Worm (Caenorhabditis elegans) whole organism, early embryonic: Measurements from ENCODE around the gene C03C10.5.
A peak's percentile ranks its signal among the peaks of the same experiment; 100 is the strongest.

Experiments used
- B0310.2 ChIP-seq: sonication (generic microtip); optimal IDR thresholded peaks from 2 replicates; lab custom pipeline; 2016; ENCODE audit warnings: mild to moderate bottlenecking, missing genetic modification characterization, missing compliant biosample characterization
- F13C5.2 ChIP-seq: sonication (generic microtip); optimal IDR thresholded peaks from 2 replicates; lab custom pipeline; 2017; ENCODE audit warnings: mild to moderate bottlenecking, missing genetic modification characterization, inconsistent platforms, missing compliant biosample characterization
- aly-1 ChIP-seq: sonication (generic microtip); optimal IDR thresholded peaks from 2 replicates; lab custom pipeline; 2016; ENCODE audit warnings: missing genetic modification characterization, missing compliant biosample characterization
- ama-1 ChIP-seq: fragments of 150-350 bp; optimal IDR thresholded peaks from 2 replicates; lab custom pipeline; 2014
- ceh-13 ChIP-seq: fragments of 200-800 bp; sonication (Bioruptor generic); optimal IDR thresholded peaks from 2 replicates; lab custom pipeline; 2018; ENCODE audit warnings: mild to moderate bottlenecking, missing genetic modification characterization, missing compliant biosample characterization
- ceh-36 ChIP-seq: sonication (generic microtip); optimal IDR thresholded peaks from 2 replicates; lab custom pipeline; 2016; ENCODE audit warnings: missing genetic modification characterization, inconsistent platforms, missing compliant biosample characterization
- ets-7 ChIP-seq: sonication (generic microtip); optimal IDR thresholded peaks from 2 replicates; lab custom pipeline; 2016; ENCODE audit warnings: missing genotype, missing genetic modification characterization, missing compliant biosample characterization
- flt-1 ChIP-seq: fragments of 200-800 bp; sonication (Bioruptor generic); IDR thresholded peaks from 2 replicates; pipeline ENCODE4 v1.3.6; 2022; ENCODE audit warnings: missing genetic modification characterization, missing compliant biosample characterization
- hmbx-1 ChIP-seq: sonication (generic microtip); optimal IDR thresholded peaks from 2 replicates; lab custom pipeline; 2016; ENCODE audit warnings: mild to moderate bottlenecking, missing genetic modification characterization, missing compliant biosample characterization
- hmg-4 ChIP-seq: fragments of 200-800 bp; sonication (Bioruptor generic); optimal IDR thresholded peaks from 2 replicates; lab custom pipeline; 2018; ENCODE audit warnings: mild to moderate bottlenecking, missing genetic modification characterization, missing compliant biosample characterization
- hnd-1 ChIP-seq: sonication (generic microtip); optimal IDR thresholded peaks from 2 replicates; lab custom pipeline; 2016; ENCODE audit warnings: missing genetic modification characterization, missing compliant biosample characterization
- pes-1 ChIP-seq: fragments of 200-800 bp; sonication (Bioruptor generic); IDR thresholded peaks from 2 replicates; pipeline ENCODE4 v1.3.6; 2022; ENCODE audit warnings: missing genetic modification reagents, missing genetic modification characterization, missing compliant biosample characterization
- scrt-1 ChIP-seq: fragments of 200-800 bp; sonication (Bioruptor generic); IDR thresholded peaks from 2 replicates; pipeline ENCODE4 v1.3.6; 2022; ENCODE audit warnings: missing genetic modification characterization, missing compliant biosample characterization
- sea-1 ChIP-seq: fragments of 200-800 bp; sonication (Bioruptor generic); conservative IDR thresholded peaks from 2 replicates; pipeline ENCODE4 v1.3.6; 2022; ENCODE audit warnings: missing genetic modification characterization, missing compliant biosample characterization
- tbx-11 ChIP-seq: fragments of 200-800 bp; sonication (Bioruptor generic); IDR thresholded peaks from 2 replicates; pipeline ENCODE4 v1.3.6; 2022; ENCODE audit warnings: missing genetic modification characterization, missing compliant biosample characterization
- tbx-37 ChIP-seq: fragments of 200-800 bp; sonication (Bioruptor generic); conservative IDR thresholded peaks from 2 replicates; pipeline ENCODE4 v1.3.6; 2022; ENCODE audit warnings: missing genetic modification reagents, missing genetic modification characterization, missing compliant biosample characterization
- tra-4 ChIP-seq: sonication (generic microtip); optimal IDR thresholded peaks from 2 replicates; lab custom pipeline; 2017; ENCODE audit warnings: missing genetic modification characterization, missing compliant biosample characterization

The C03C10.5 gene

ce11 chrIII:4092962-4093361 lies 1.0 kb upstream of the C03C10.5 start:
- TF ChIP-seq ama-1 (lab: Kevin White, UChicago) (peak; percentile 86), hmbx-1 (tag; lab: Kevin White, UChicago) (no peak)

- no peak for TF ChIP-seq B0310.2 (tag; lab: Kevin White, UChicago)
- TF ChIP-seq pes-1 (GFP tag; lab: Robert Waterston, UW) = no peak
- TF ChIP-seq hnd-1 (tag; lab: Kevin White, UChicago) = no peak
- TF ChIP-seq ceh-13 = no peak
- no peak for TF ChIP-seq tbx-37 (GFP tag; lab: Robert Waterston, UW)
- TF ChIP-seq sea-1 (GFP tag; lab: Robert Waterston, UW) = no peak
- TF ChIP-seq hmg-4 (GFP tag; lab: Kevin White, UChicago) = no peak
- no peak for TF ChIP-seq hmbx-1 (tag; lab: Kevin White, UChicago)
- TF ChIP-seq ceh-36 (tag; lab: Kevin White, UChicago) = no peak
- TF ChIP-seq F13C5.2 = no peak
- no peak for TF ChIP-seq ets-7 (tag; lab: Kevin White, UChicago)
- no peak for TF ChIP-seq flt-1 (GFP tag; lab: Robert Waterston, UW)
- no peak for TF ChIP-seq tbx-11 (GFP tag; lab: Robert Waterston, UW)
- no peak for TF ChIP-seq aly-1 (tag; lab: Kevin White, UChicago)
- no peak for TF ChIP-seq scrt-1 (GFP tag; lab: Robert Waterston, UW)
- TF ChIP-seq tra-4 = no peak
- TF ChIP-seq ama-1 (lab: Kevin White, UChicago) = no peak
These were observed 1.1 kb downstream of the C03C10.5 start, which contains the start of gene C03C10.2 for ce11 chrIII:4090773-4091172. C03C10.2 (plus strand) TSS chrIII:4091073.

DNA sequence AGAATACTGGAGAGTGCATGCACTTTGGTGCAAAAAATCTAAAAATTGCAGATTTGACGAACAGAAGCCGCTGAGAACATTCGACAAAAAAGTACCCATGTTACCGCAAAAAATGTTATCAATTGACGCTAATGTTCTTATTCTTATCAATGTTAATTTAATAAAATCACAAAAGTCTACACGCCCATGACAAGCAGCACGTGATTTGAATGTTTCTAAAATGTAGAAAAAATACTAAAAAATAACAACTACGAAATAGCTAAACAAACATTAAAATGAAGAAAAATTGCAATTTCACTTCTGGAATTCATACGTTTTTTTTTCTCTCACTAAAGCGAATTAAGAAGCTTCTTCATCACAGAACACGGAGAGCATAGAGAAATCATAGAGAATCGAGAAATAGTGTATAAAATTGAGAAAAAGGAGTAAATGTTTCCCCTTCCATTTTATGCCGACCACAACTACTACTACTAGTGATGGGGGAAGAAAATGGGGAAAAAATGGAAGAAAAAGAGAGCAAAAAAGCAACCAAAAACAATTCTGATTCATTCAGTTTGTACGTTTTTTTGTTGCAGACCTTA lies 3.5 kb downstream of the C03C10.5 start:
- TF ChIP-seq sea-1 (GFP tag; lab: Robert Waterston, UW) (no peak), F13C5.2 (no peak), flt-1 (GFP tag; lab: Robert Waterston, UW) (no peak), B0310.2 (tag; lab: Kevin White, UChicago) (no peak), hmg-4 (GFP tag; lab: Kevin White, UChicago) (no peak), tra-4 (no peak), ceh-13 (no peak), hnd-1 (tag; lab: Kevin White, UChicago) (no peak), tbx-11 (GFP tag; lab: Robert Waterston, UW) (no peak), ceh-36 (tag; lab: Kevin White, UChicago) (no peak), hmbx-1 (tag; lab: Kevin White, UChicago) (no peak), ets-7 (tag; lab: Kevin White, UChicago) (no peak), scrt-1 (GFP tag; lab: Robert Waterston, UW) (no peak), aly-1 (tag; lab: Kevin White, UChicago) (no peak), tbx-37 (GFP tag; lab: Robert Waterston, UW) (no peak), ama-1 (lab: Kevin White, UChicago) (no peak)

- peak; percentile 53 for TF ChIP-seq hmg-4 (GFP tag; lab: Kevin White, UChicago)
- no peak for TF ChIP-seq sea-1 (GFP tag; lab: Robert Waterston, UW)
- peak; percentile 50 for TF ChIP-seq F13C5.2
These were observed 4.4 kb downstream of the C03C10.5 start for ce11 chrIII:4087565-4087964.

DNA sequence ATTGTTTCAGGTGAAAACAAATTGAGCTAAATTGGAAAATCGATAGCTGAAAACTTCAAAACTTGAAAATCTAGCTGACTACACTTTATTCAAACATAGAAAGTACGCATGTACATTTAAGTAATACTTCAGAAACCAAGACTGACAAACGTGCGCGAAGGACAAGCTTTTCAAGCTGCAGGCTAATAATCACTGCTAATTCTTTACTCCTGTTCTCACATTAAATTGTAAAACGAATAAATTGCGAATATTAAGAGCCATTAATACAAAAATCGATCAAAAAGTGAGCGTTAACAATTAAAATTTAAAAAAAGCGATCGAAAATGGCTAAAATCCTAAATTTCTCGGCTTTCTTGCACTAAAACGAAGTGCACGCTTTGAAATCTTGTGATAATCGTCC lies 4.9 kb downstream of the C03C10.5 start:
- no peak for TF ChIP-seq B0310.2 (tag; lab: Kevin White, UChicago)
- TF ChIP-seq flt-1 (GFP tag; lab: Robert Waterston, UW) = no peak
- no peak for TF ChIP-seq pes-1 (GFP tag; lab: Robert Waterston, UW)
- TF ChIP-seq aly-1 (tag; lab: Kevin White, UChicago) = no peak
- no peak for TF ChIP-seq hnd-1 (tag; lab: Kevin White, UChicago)
- no peak for TF ChIP-seq sea-1 (GFP tag; lab: Robert Waterston, UW)
- no peak for TF ChIP-seq tbx-37 (GFP tag; lab: Robert Waterston, UW)
- TF ChIP-seq tra-4 = no peak
- no peak for TF ChIP-seq ceh-13
- TF ChIP-seq scrt-1 (GFP tag; lab: Robert Waterston, UW) = no peak
- no peak for TF ChIP-seq ets-7 (tag; lab: Kevin White, UChicago)
- TF ChIP-seq tbx-11 (GFP tag; lab: Robert Waterston, UW) = no peak
- no peak for TF ChIP-seq hmbx-1 (tag; lab: Kevin White, UChicago)

ce11 chrIII:4086536-4086935 lies 5.4 kb downstream of the C03C10.5 start, which contains the start of gene kin-19:
kin-19 (minus strand) TSS chrIII:4086636.
- no peak for TF ChIP-seq ama-1 (lab: Kevin White, UChicago)

ce11 chrIII:4085657-4086056 lies 6.3 kb downstream of the C03C10.5 start:
- no peak for TF ChIP-seq B0310.2 (tag; lab: Kevin White, UChicago)
- TF ChIP-seq ceh-36 (tag; lab: Kevin White, UChicago) = no peak
- TF ChIP-seq aly-1 (tag; lab: Kevin White, UChicago) = no peak
- TF ChIP-seq F13C5.2 = no peak
- no peak for TF ChIP-seq hmbx-1 (tag; lab: Kevin White, UChicago)
- no peak for TF ChIP-seq pes-1 (GFP tag; lab: Robert Waterston, UW)
- no peak for TF ChIP-seq ama-1 (lab: Kevin White, UChicago)
- TF ChIP-seq tbx-11 (GFP tag; lab: Robert Waterston, UW) = no peak
- TF ChIP-seq flt-1 (GFP tag; lab: Robert Waterston, UW) = no peak
- no peak for TF ChIP-seq hmg-4 (GFP tag; lab: Kevin White, UChicago)
- TF ChIP-seq ets-7 (tag; lab: Kevin White, UChicago) = no peak
- no peak for TF ChIP-seq tbx-37 (GFP tag; lab: Robert Waterston, UW)
- TF ChIP-seq tra-4 = no peak
- no peak for TF ChIP-seq ceh-13
- TF ChIP-seq hnd-1 (tag; lab: Kevin White, UChicago) = no peak
- no peak for TF ChIP-seq sea-1 (GFP tag; lab: Robert Waterston, UW)
- no peak for TF ChIP-seq scrt-1 (GFP tag; lab: Robert Waterston, UW)
